Fruit fly (Drosophila melanogaster) whole organism, embryonic: Measurements from ENCODE around the gene Sirup.

Experiments
- CG4730 ChIP-seq: fragments of 200-800 bp; sonication (Bioruptor generic); IDR thresholded peaks from 2 replicates; pipeline ENCODE4 v1.3.6; 2022; ENCODE audit warnings: missing biosample characterization, missing genetic modification characterization
- Hey ChIP-seq: fragments of 200-800 bp; sonication (Bioruptor generic); optimal IDR thresholded peaks from 3 replicates; lab custom pipeline; 2018; ENCODE audit warnings: missing biosample characterization, mild to moderate bottlenecking, missing genetic modification characterization
- az2 ChIP-seq: fragments of 200-800 bp; sonication (Bioruptor generic); optimal IDR thresholded peaks from 3 replicates; lab custom pipeline; 2016; ENCODE audit warnings: missing biosample characterization, missing genetic modification characterization
- bcd ChIP-seq: fragments of 200-800 bp; sonication (Bioruptor generic); optimal IDR thresholded peaks from 2 replicates; lab custom pipeline; 2017; ENCODE audit warnings: missing biosample characterization, mild to moderate bottlenecking, missing genetic modification characterization
- jumu ChIP-seq: fragments of 200-800 bp; sonication (Bioruptor generic); optimal IDR thresholded peaks from 3 replicates; lab custom pipeline; 2016; ENCODE audit warnings: missing biosample characterization, missing genetic modification characterization
- mirr ChIP-seq: fragments of 200-800 bp; sonication (Bioruptor generic); optimal IDR thresholded peaks from 3 replicates; lab custom pipeline; 2018; ENCODE audit warnings: missing biosample characterization, mild to moderate bottlenecking, missing genetic modification characterization

- no peak for TF ChIP-seq mirr (GFP tag; lab: Kevin White, UChicago)
- no peak for TF ChIP-seq CG4730
- no peak for TF ChIP-seq bcd (GFP tag; lab: Kevin White, UChicago)
- TF ChIP-seq jumu (GFP tag; lab: Kevin White, UChicago), result no peak
- no peak for TF ChIP-seq az2 (GFP tag; lab: Kevin White, UChicago)
- no peak for TF ChIP-seq Hey (tag; lab: Kevin White, UChicago)
Measured at dm6 chr2L:7966866-7967549, 31.7 kb upstream of the Sirup start.
